Fruit fly (Drosophila melanogaster) whole organism, embryonic: ENCODE results near the gene CG44139.

Experiments
- CG12071 ChIP-seq: fragments of 200-800 bp; sonication (Bioruptor generic); optimal IDR thresholded peaks from 3 replicates; lab custom pipeline; 2018; ENCODE audit warnings: missing biosample characterization, mild to moderate bottlenecking, missing genetic modification characterization
- CG12104 ChIP-seq: fragments of 200-800 bp; sonication (Bioruptor generic); optimal IDR thresholded peaks from 3 replicates; lab custom pipeline; 2016; ENCODE audit warnings: missing biosample characterization, missing genetic modification characterization
- CG1647 ChIP-seq: fragments of 200-800 bp; sonication (Bioruptor generic); optimal IDR thresholded peaks from 3 replicates; lab custom pipeline; 2016; ENCODE audit warnings: missing biosample characterization, missing genetic modification characterization
- CG17802 ChIP-seq: fragments of 200-800 bp; sonication (Bioruptor generic); optimal IDR thresholded peaks from 2 replicates; lab custom pipeline; 2018; ENCODE audit warnings: missing biosample characterization, mild to moderate bottlenecking, missing genetic modification characterization, moderate library complexity
- CG17912 ChIP-seq: fragments of 200-800 bp; sonication (Bioruptor generic); optimal IDR thresholded peaks from 2 replicates; lab custom pipeline; 2018; ENCODE audit warnings: missing biosample characterization, mild to moderate bottlenecking, missing genetic modification characterization
- CG2116 ChIP-seq: fragments of 200-800 bp; sonication (Bioruptor generic); optimal IDR thresholded peaks from 3 replicates; lab custom pipeline; 2018; ENCODE audit warnings: missing biosample characterization, mild to moderate bottlenecking, missing genetic modification characterization
- CG32532 ChIP-seq: fragments of 200-800 bp; sonication (Bioruptor generic); IDR thresholded peaks from 2 replicates; pipeline ENCODE4 v1.3.6; 2022; ENCODE audit warnings: missing biosample characterization, missing genetic modification characterization
- CG32767 ChIP-seq: fragments of 200-800 bp; sonication (Bioruptor generic); IDR thresholded peaks from 2 replicates; pipeline ENCODE4 v1.3.6; 2022; ENCODE audit warnings: missing biosample characterization, missing genetic modification characterization
- CG34224 ChIP-seq: fragments of 200-800 bp; sonication (Bioruptor generic); IDR thresholded peaks from 3 replicates; pipeline ENCODE4 v1.3.6; 2022; ENCODE audit warnings: missing biosample characterization, missing genetic modification characterization; ENCODE audit not compliant: partially characterized antibody
- CG3847 ChIP-seq: fragments of 200-800 bp; sonication (Bioruptor generic); IDR thresholded peaks from 2 replicates; pipeline ENCODE4 v1.3.6; 2022; ENCODE audit warnings: missing biosample characterization, missing genetic modification characterization
- CG3995 ChIP-seq: fragments of 200-800 bp; sonication (Bioruptor generic); optimal IDR thresholded peaks from 3 replicates; lab custom pipeline; 2016; ENCODE audit warnings: missing biosample characterization, missing genetic modification characterization
- CG8478 ChIP-seq: fragments of >200 bp; optimal IDR thresholded peaks from 2 replicates; lab custom pipeline; 2018
- Chrac-16 ChIP-seq: fragments of 200-800 bp; sonication (Bioruptor generic); optimal IDR thresholded peaks from 3 replicates; lab custom pipeline; 2016; ENCODE audit warnings: missing biosample characterization, missing genetic modification characterization
- Dek ChIP-seq: fragments of 200-800 bp; sonication (Bioruptor generic); optimal IDR thresholded peaks from 3 replicates; lab custom pipeline; 2019; ENCODE audit warnings: missing biosample characterization, mild to moderate bottlenecking, missing genetic modification characterization, moderate library complexity
- Kr ChIP-seq: fragments of 200-800 bp; sonication (Bioruptor generic); optimal IDR thresholded peaks from 2 replicates; lab custom pipeline; 2017; ENCODE audit warnings: missing biosample characterization, mild to moderate bottlenecking, missing genetic modification characterization
- Mad ChIP-seq: fragments of 200-800 bp; sonication (Bioruptor generic); optimal IDR thresholded peaks from 2 replicates; lab custom pipeline; 2016; ENCODE audit warnings: missing biosample characterization, missing genetic modification characterization
- Med ChIP-seq: fragments of 200-800 bp; sonication (Bioruptor generic); peaks from one replicate; lab custom pipeline; 2016; ENCODE audit warnings: missing biosample characterization, missing genetic modification characterization, mild to moderate bottlenecking, inconsistent platforms, moderate library complexity
- NC2α ChIP-seq: fragments of 200-800 bp; sonication (Bioruptor generic); optimal IDR thresholded peaks from 2 replicates; lab custom pipeline; 2016; ENCODE audit warnings: missing biosample characterization, missing genetic modification characterization
- Nf-YB ChIP-seq: fragments of 200-800 bp; sonication (Bioruptor generic); optimal IDR thresholded peaks from 3 replicates; lab custom pipeline; 2019; ENCODE audit warnings: missing biosample characterization, mild to moderate bottlenecking, missing genetic modification characterization, moderate library complexity
- Poxn ChIP-seq: fragments of 200-800 bp; sonication (Bioruptor generic); IDR thresholded peaks from 2 replicates; pipeline ENCODE4 v1.3.6; 2022; ENCODE audit warnings: missing biosample characterization, missing genetic modification characterization
- Sry-β ChIP-seq: fragments of 200-800 bp; sonication (Bioruptor generic); optimal IDR thresholded peaks from 2 replicates; lab custom pipeline; 2018; ENCODE audit warnings: missing biosample characterization, mild to moderate bottlenecking, missing genetic modification characterization, moderate library complexity
- Trl ChIP-seq, 3 experiments: fragments of >200 bp in 2 of 3; fragments of 200-800 bp in 1 of 3; sonication (Bioruptor generic) in 1 of 3; optimal IDR thresholded peaks; 2 replicates in 1 of 3; 3 replicates in 2 of 3; lab custom pipeline; 2016 to 2017; ENCODE audit warnings: missing biosample characterization in 1 of 3, missing genetic modification characterization in 1 of 3
- Vsx1 ChIP-seq: fragments of 200-800 bp; sonication (Bioruptor generic); optimal IDR thresholded peaks from 2 replicates; lab custom pipeline; 2017; ENCODE audit warnings: missing biosample characterization, mild to moderate bottlenecking, missing genetic modification characterization, missing genetic modification reagents
- ac ChIP-seq: fragments of 200-800 bp; sonication (Bioruptor generic); optimal IDR thresholded peaks from 3 replicates; lab custom pipeline; 2017; ENCODE audit warnings: missing biosample characterization, mild to moderate bottlenecking, missing genetic modification characterization
- ase ChIP-seq: fragments of 200-800 bp; sonication (Bioruptor generic); IDR thresholded peaks from 3 replicates; pipeline ENCODE4 v1.3.6; 2022; ENCODE audit warnings: missing biosample characterization, missing genetic modification characterization
- az2 ChIP-seq: fragments of 200-800 bp; sonication (Bioruptor generic); optimal IDR thresholded peaks from 3 replicates; lab custom pipeline; 2016; ENCODE audit warnings: missing biosample characterization, missing genetic modification characterization
- chinmo ChIP-seq: fragments of 200-800 bp; sonication (Bioruptor generic); IDR thresholded peaks from 4 replicates; pipeline ENCODE4 v1.3.6; 2022; ENCODE audit warnings: missing biosample characterization, missing genetic modification characterization; ENCODE audit not compliant: partially characterized antibody
- corto ChIP-seq: fragments of 200-800 bp; sonication (Bioruptor generic); optimal IDR thresholded peaks from 2 replicates; lab custom pipeline; 2016; ENCODE audit warnings: missing biosample characterization, mild to moderate bottlenecking, missing genetic modification characterization, moderate library complexity
- danr ChIP-seq: fragments of 200-800 bp; sonication (Bioruptor generic); IDR thresholded peaks from 2 replicates; pipeline ENCODE4 v1.3.6; 2022; ENCODE audit warnings: missing biosample characterization, missing genetic modification characterization
- dimm ChIP-seq: fragments of 200-800 bp; sonication (Bioruptor generic); IDR thresholded peaks from 2 replicates; pipeline ENCODE4 v1.3.6; 2022; ENCODE audit warnings: missing biosample characterization, missing genetic modification characterization
- fd3F ChIP-seq: fragments of 200-800 bp; sonication (Bioruptor generic); optimal IDR thresholded peaks from 2 replicates; lab custom pipeline; 2018; ENCODE audit warnings: missing biosample characterization, mild to moderate bottlenecking, missing genetic modification characterization, moderate library complexity
- fru ChIP-seq: fragments of >200 bp; optimal IDR thresholded peaks from 2 replicates; lab custom pipeline; 2017
- gce ChIP-seq: fragments of 200-800 bp; sonication (Bioruptor generic); IDR thresholded peaks from 3 replicates; pipeline ENCODE4 v1.3.6; 2022; ENCODE audit warnings: missing biosample characterization, missing genetic modification characterization
- gsb ChIP-seq: fragments of 200-800 bp; sonication (Bioruptor generic); IDR thresholded peaks from 2 replicates; pipeline ENCODE4 v1.3.6; 2022; ENCODE audit warnings: missing biosample characterization, missing genetic modification characterization
- gsb-n ChIP-seq: fragments of 200-800 bp; sonication (Bioruptor generic); optimal IDR thresholded peaks from 3 replicates; lab custom pipeline; 2018; ENCODE audit warnings: missing biosample characterization, mild to moderate bottlenecking, missing genetic modification characterization
- hkb ChIP-seq, 2 experiments: fragments of 200-800 bp in 1 of 2; fragments of >200 bp in 1 of 2; sonication (Bioruptor generic) in 1 of 2; IDR thresholded peaks in 1 of 2; optimal IDR thresholded peaks in 1 of 2; 2 replicates each; pipeline versions ENCODE4 v1.3.6 to Lab custom; 2017 to 2022; ENCODE audit warnings: missing biosample characterization in 1 of 2, missing genetic modification characterization in 1 of 2
- jumu ChIP-seq: fragments of 200-800 bp; sonication (Bioruptor generic); optimal IDR thresholded peaks from 3 replicates; lab custom pipeline; 2016; ENCODE audit warnings: missing biosample characterization, missing genetic modification characterization
- kay ChIP-seq: fragments of 200-800 bp; sonication (Bioruptor generic); optimal IDR thresholded peaks from 2 replicates; lab custom pipeline; 2016; ENCODE audit warnings: missing biosample characterization, missing genetic modification characterization
- luna ChIP-seq: fragments of 200-800 bp; sonication (Bioruptor generic); optimal IDR thresholded peaks from 2 replicates; lab custom pipeline; 2016; ENCODE audit warnings: missing biosample characterization, missing genetic modification characterization
- nerfin-1 ChIP-seq: fragments of 200-800 bp; sonication (Bioruptor generic); optimal IDR thresholded peaks from 3 replicates; lab custom pipeline; 2019; ENCODE audit warnings: missing biosample characterization, mild to moderate bottlenecking, missing genetic modification characterization, moderate library complexity
- oc ChIP-seq: fragments of 200-800 bp; sonication (Bioruptor generic); optimal IDR thresholded peaks from 2 replicates; lab custom pipeline; 2018; ENCODE audit warnings: missing biosample characterization, mild to moderate bottlenecking, missing genetic modification characterization, moderate library complexity
- org-1 ChIP-seq: fragments of 200-800 bp; sonication (Bioruptor generic); optimal IDR thresholded peaks from 2 replicates; lab custom pipeline; 2017; ENCODE audit warnings: missing biosample characterization, missing genetic modification characterization
- pros ChIP-seq: fragments of 200-800 bp; sonication (Bioruptor generic); optimal IDR thresholded peaks from 3 replicates; lab custom pipeline; 2019; ENCODE audit warnings: missing biosample characterization, mild to moderate bottlenecking, missing genetic modification characterization, moderate library complexity
- run ChIP-seq: fragments of 200-800 bp; sonication (Bioruptor generic); optimal IDR thresholded peaks from 3 replicates; lab custom pipeline; 2018; ENCODE audit warnings: missing biosample characterization, mild to moderate bottlenecking, missing genetic modification characterization
- schlank ChIP-seq: fragments of 200-800 bp; sonication (Bioruptor generic); optimal IDR thresholded peaks from 2 replicates; lab custom pipeline; 2018; ENCODE audit warnings: missing biosample characterization, mild to moderate bottlenecking, missing genetic modification characterization
- sens ChIP-seq: fragments of 200-800 bp; sonication (Bioruptor generic); peaks from one replicate; lab custom pipeline; 2016; ENCODE audit warnings: missing biosample characterization, missing genetic modification characterization
- vvl ChIP-seq: fragments of 200-800 bp; sonication (Bioruptor generic); IDR thresholded peaks from 2 replicates; pipeline ENCODE4 v1.3.6; 2022; ENCODE audit warnings: missing biosample characterization, missing genetic modification characterization

CG44139 gene

dm6 chr2L:2426444-2427188 is 2.0 kb downstream of the CG44139 start (continued):
- TF ChIP-seq ac (GFP tag; lab: Kevin White, UChicago) (no peak), CG34224 (GFP tag; lab: Robert Waterston, UW) (no peak), danr (GFP tag; lab: Robert Waterston, UW) (peak; percentile 13; the same call in 1 of the 2 replicates), hkb (optimal IDR thresholded peaks at IDR 0.05; lab: Kevin White, UChicago) (no peak), hkb (GFP tag; IDR thresholded peaks at IDR 0.05; lab: Robert Waterston, UW) (peak; percentile 63), Sry-β (GFP tag; lab: Kevin White, UChicago) (no peak), kay (GFP tag; lab: Kevin White, UChicago) (no peak), CG12071 (peak; percentile 37), CG17802 (no peak), CG1647 (peak; percentile 28), CG2116 (GFP tag; lab: Kevin White, UChicago) (no peak), nerfin-1 (tag; lab: Kevin White, UChicago) (no peak), chinmo (GFP tag; lab: Robert Waterston, UW) (no peak), az2 (GFP tag; lab: Kevin White, UChicago) (peak; percentile 61), Trl (optimal IDR thresholded peaks at IDR 0.05; lab: Kevin White, UChicago) (no peak), Trl (GFP tag; optimal IDR thresholded peaks at IDR 0.05; lab: Kevin White, UChicago) (peak; percentile 38), CG17912 (GFP tag; lab: Kevin White, UChicago) (no peak), Nf-YB (GFP tag; lab: Kevin White, UChicago) (no peak), Vsx1 (GFP tag; lab: Kevin White, UChicago) (no peak), Poxn (GFP tag; lab: Robert Waterston, UW) (no peak), gce (GFP tag; lab: Robert Waterston, UW) (no peak), CG12104 (GFP tag; lab: Kevin White, UChicago) (no peak)

dm6 chr2L:2427384-2428208 is 3.0 kb downstream of the CG44139 start:
- TF ChIP-seq CG8478 (lab: Kevin White, UChicago) (no peak), ase (GFP tag; lab: Robert Waterston, UW) (no peak), Mad (GFP tag; lab: Kevin White, UChicago) (no peak), gsb-n (tag; lab: Kevin White, UChicago) (no peak), CG32767 (no peak), fd3F (GFP tag; lab: Kevin White, UChicago) (no peak), sens (GFP tag; lab: Kevin White, UChicago) (peak; percentile 60), Dek (tag; lab: Kevin White, UChicago) (no peak), Med (GFP tag; lab: Kevin White, UChicago) (peak; percentile 37), CG3995 (GFP tag; lab: Kevin White, UChicago) (no peak), gsb (GFP tag; lab: Robert Waterston, UW) (no peak), Chrac-16 (no peak), Kr (GFP tag; lab: Kevin White, UChicago) (no peak), CG32532 (GFP tag; lab: Robert Waterston, UW) (no peak), pros (GFP tag; lab: Kevin White, UChicago) (peak; percentile 100), oc (tag; lab: Kevin White, UChicago) (no peak), schlank (tag; lab: Kevin White, UChicago) (no peak), org-1 (GFP tag; lab: Kevin White, UChicago) (no peak), corto (GFP tag; lab: Kevin White, UChicago) (no peak), jumu (GFP tag; lab: Kevin White, UChicago) (no peak), dimm (GFP tag; lab: Robert Waterston, UW) (no peak), run (tag; lab: Kevin White, UChicago) (no peak), CG3847 (no peak), luna (GFP tag; lab: Kevin White, UChicago) (no peak), fru (lab: Kevin White, UChicago) (no peak), vvl (GFP tag; lab: Robert Waterston, UW) (peak; percentile 39; the same call in 1 of the 2 replicates), NC2α (GFP tag; lab: Kevin White, UChicago) (no peak)
